Fruit fly (Drosophila melanogaster) whole organism, embryonic: ENCODE results near the gene CG7841.

Source experiments
- CG10274 ChIP-seq: fragments of 200-800 bp; sonication (Bioruptor generic); optimal IDR thresholded peaks from 3 replicates; lab custom pipeline; 2017; ENCODE audit warnings: missing biosample characterization, mild to moderate bottlenecking, missing genetic modification characterization
- CG15073 ChIP-seq: fragments of 200-800 bp; sonication (Bioruptor generic); optimal IDR thresholded peaks from 2 replicates; lab custom pipeline; 2016; ENCODE audit warnings: missing biosample characterization, missing genetic modification characterization
- CG17385 ChIP-seq: fragments of 200-800 bp; sonication (Bioruptor generic); optimal IDR thresholded peaks from 3 replicates; lab custom pipeline; 2018; ENCODE audit warnings: missing biosample characterization, mild to moderate bottlenecking, missing genetic modification characterization
- CG3163 ChIP-seq: fragments of 200-800 bp; sonication (Bioruptor generic); optimal IDR thresholded peaks from 3 replicates; lab custom pipeline; 2016; ENCODE audit warnings: missing biosample characterization, missing genetic modification characterization
- CG42726 ChIP-seq: fragments of 200-800 bp; sonication (Bioruptor generic); IDR thresholded peaks from 2 replicates; pipeline ENCODE4 v1.3.6; 2022; ENCODE audit warnings: missing biosample characterization, missing genetic modification characterization; ENCODE audit not compliant: partially characterized antibody
- CHES-1-like ChIP-seq: fragments of 200-800 bp; sonication (Bioruptor generic); optimal IDR thresholded peaks from 2 replicates; lab custom pipeline; 2016; ENCODE audit warnings: missing biosample characterization, missing genetic modification characterization
- H2.0 ChIP-seq: fragments of 200-800 bp; sonication (Bioruptor generic); IDR thresholded peaks from 2 replicates; pipeline ENCODE4 v1.3.6; 2022; ENCODE audit warnings: missing biosample characterization, missing genetic modification characterization
- NC2α ChIP-seq: fragments of 200-800 bp; sonication (Bioruptor generic); optimal IDR thresholded peaks from 2 replicates; lab custom pipeline; 2016; ENCODE audit warnings: missing biosample characterization, missing genetic modification characterization
- Sry-δ ChIP-seq: fragments of 200-800 bp; sonication (Bioruptor generic); optimal IDR thresholded peaks from 2 replicates; lab custom pipeline; 2016; ENCODE audit warnings: missing biosample characterization, missing genetic modification characterization
- amos ChIP-seq: fragments of 200-800 bp; sonication (Bioruptor generic); IDR thresholded peaks from 2 replicates; pipeline ENCODE4 v1.3.6; 2022; ENCODE audit warnings: missing biosample characterization, missing genetic modification characterization; ENCODE audit not compliant: partially characterized antibody
- croc ChIP-seq: fragments of 200-800 bp; sonication (Bioruptor generic); conservative IDR thresholded peaks from 3 replicates; pipeline ENCODE4 v1.3.6; 2022; ENCODE audit warnings: missing biosample characterization, missing genetic modification characterization

DNA sequence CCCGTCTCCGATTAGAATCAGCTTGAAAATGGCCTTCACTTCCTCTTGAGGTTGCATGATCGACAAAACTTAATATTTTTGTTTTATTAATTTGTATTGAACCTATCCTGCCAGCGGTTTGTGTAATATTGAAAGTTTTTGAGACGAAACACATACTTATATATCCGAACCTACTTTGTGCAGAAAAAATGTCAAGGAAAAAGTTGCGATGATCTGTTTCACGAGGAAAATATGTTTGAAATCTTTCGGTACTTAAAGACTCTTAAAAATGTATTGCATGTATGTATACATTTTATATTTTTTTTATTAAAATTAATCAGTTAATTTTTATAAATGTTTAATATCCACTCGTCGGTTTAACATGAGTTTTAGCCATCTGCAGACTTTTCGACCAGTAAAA, 22.8 kb downstream of the CG7841 start, which contains the start of gene Ran-like:
- TF ChIP-seq NC2α (GFP tag; lab: Kevin White, UChicago), result no peak
- TF ChIP-seq CG15073, result no peak
- TF ChIP-seq CHES-1-like (GFP tag; lab: Kevin White, UChicago), result no peak
- no peak for TF ChIP-seq CG3163 (GFP tag; lab: Kevin White, UChicago)
- TF ChIP-seq H2.0 (GFP tag; lab: Robert Waterston, UW), result no peak
- no peak for TF ChIP-seq croc
- TF ChIP-seq CG10274 (GFP tag; lab: Kevin White, UChicago), result no peak
- no peak for TF ChIP-seq Sry-δ (GFP tag; lab: Kevin White, UChicago)
- TF ChIP-seq amos (GFP tag; lab: Robert Waterston, UW), result no peak
- no peak for TF ChIP-seq CG42726 (GFP tag; lab: Robert Waterston, UW)
- no peak for TF ChIP-seq CG17385 (GFP tag; lab: Kevin White, UChicago)
